Fruit fly (Drosophila melanogaster): ENCODE measurements around the gene CG5783.

CG5783 gene

dm6 chr2L:18121367-18122230, 34.2 kb upstream of the CG5783 start (continued):
- TF ChIP-seq fru (optimal IDR thresholded peaks at IDR 0.05) (no peak), CG3163 (GFP tag; optimal IDR thresholded peaks at IDR 0.05) (no peak), CG10431 (GFP tag; optimal IDR thresholded peaks at IDR 0.05) (no peak), CG6791 (GFP tag; IDR thresholded peaks at IDR 0.05; ENCODE audit: partially characterized antibody) (no peak), CG3281 (GFP tag; optimal IDR thresholded peaks at IDR 0.05) (peak; percentile 19), yki (optimal IDR thresholded peaks at IDR 0.05) (no peak), CG10267 (tag; optimal IDR thresholded peaks at IDR 0.05) (peak; percentile 29), Atf3 (GFP tag; optimal IDR thresholded peaks at IDR 0.05) (no peak), Doc3 (GFP tag; IDR thresholded peaks at IDR 0.05; ENCODE audit: partially characterized antibody) (no peak), CG31388 (GFP tag; optimal IDR thresholded peaks at IDR 0.05) (no peak), CG3726 (GFP tag; IDR thresholded peaks at IDR 0.05) (no peak), HHEX (GFP tag; optimal IDR thresholded peaks at IDR 0.05) (peak; percentile 48), CG17186 (GFP tag; optimal IDR thresholded peaks at IDR 0.05) (no peak), CG10462 (GFP tag; optimal IDR thresholded peaks at IDR 0.05) (no peak), mam (GFP tag; optimal IDR thresholded peaks at IDR 0.05) (peak; percentile 51), CG2202 (tag; optimal IDR thresholded peaks at IDR 0.05) (no peak), CG9932 (GFP tag; IDR thresholded peaks at IDR 0.05) (no peak), CG16863 (GFP tag; optimal IDR thresholded peaks at IDR 0.05) (peak; percentile 61), Trl (optimal IDR thresholded peaks at IDR 0.05) (no peak), Trl (GFP tag; optimal IDR thresholded peaks at IDR 0.05) (peak; percentile 37), fd64A (GFP tag; optimal IDR thresholded peaks at IDR 0.05) (no peak), YL-1 (GFP tag; optimal IDR thresholded peaks at IDR 0.05) (no peak), ham (GFP tag; IDR thresholded peaks at IDR 0.05) (no peak), shn (GFP tag; optimal IDR thresholded peaks at IDR 0.05) (peak; percentile 7), CG6272 (GFP tag; IDR thresholded peaks at IDR 0.05) (no peak), CG30431 (GFP tag; optimal IDR thresholded peaks at IDR 0.05) (peak; percentile 16), vfl (GFP tag; optimal IDR thresholded peaks at IDR 0.05) (peak; percentile 10), CG2678 (tag; optimal IDR thresholded peaks at IDR 0.05) (peak; percentile 57), H15 (GFP tag; IDR thresholded peaks at IDR 0.05) (0 out of 3 replicates have a peak, but pooled peaks have one; percentile 24), ci (GFP tag; IDR thresholded peaks at IDR 0.05) (0 out of 3 replicates have a peak, but pooled peaks have one; percentile 17), NC2β (GFP tag; optimal IDR thresholded peaks at IDR 0.05) (peak; percentile 6), nom (GFP tag; optimal IDR thresholded peaks at IDR 0.05) (peak; percentile 91), B-H1 (GFP tag; IDR thresholded peaks at IDR 0.05) (no peak), CG1647 (GFP tag; optimal IDR thresholded peaks at IDR 0.05) (peak; percentile 35), CG1832 (GFP tag; optimal IDR thresholded peaks at IDR 0.05) (no peak), CG31441 (GFP tag; IDR thresholded peaks at IDR 0.05) (peak; percentile 53), CG11093 (GFP tag; IDR thresholded peaks at IDR 0.05) (no peak), da (GFP tag; optimal IDR thresholded peaks at IDR 0.05) (no peak), sisA (GFP tag; IDR thresholded peaks at IDR 0.05) (peak; percentile 38; the same call in 1 of the 2 replicates), CG7745 (tag; optimal IDR thresholded peaks at IDR 0.05) (no peak), CG15073 (GFP tag; optimal IDR thresholded peaks at IDR 0.05) (no peak), Dfd (GFP tag; optimal IDR thresholded peaks at IDR 0.05) (no peak), CG17385 (GFP tag; optimal IDR thresholded peaks at IDR 0.05) (no peak), CG12659 (GFP tag; optimal IDR thresholded peaks at IDR 0.05) (peak; percentile 26), crc (GFP tag; optimal IDR thresholded peaks at IDR 0.05) (no peak), CG7963 (GFP tag; IDR thresholded peaks at IDR 0.05; ENCODE audit: partially characterized antibody) (no peak), bbx (GFP tag; IDR thresholded peaks at IDR 0.05; ENCODE audit: partially characterized antibody) (no peak), gro (GFP tag; optimal IDR thresholded peaks at IDR 0.05) (peak; percentile 15), CG3847 (GFP tag; IDR thresholded peaks at IDR 0.05) (0 out of 2 replicates have a peak, but pooled peaks have one; percentile 38), Scr (GFP tag; IDR thresholded peaks at IDR 0.05; ENCODE audit: partially characterized antibody) (no peak)

Measured in whole organism, embryonic.